Worm (Caenorhabditis elegans) whole organism, L2 larva: ENCODE results near the gene F48G7.5.

Experiments
- alr-1 ChIP-seq: fragments of 150-350 bp; optimal IDR thresholded peaks from 2 replicates; lab custom pipeline; 2014; ENCODE audit warnings: missing biosample characterization, missing genetic modification characterization
- aly-2 ChIP-seq: fragments of 150-350 bp; optimal IDR thresholded peaks from 2 replicates; lab custom pipeline; 2014; ENCODE audit warnings: missing biosample characterization, missing genetic modification characterization
- ama-1 ChIP-seq: fragments of 150-350 bp; optimal IDR thresholded peaks from 2 replicates; lab custom pipeline; 2018; ENCODE audit warnings: inconsistent platforms
- blmp-1 ChIP-seq: sonication (generic microtip); optimal IDR thresholded peaks from 2 replicates; lab custom pipeline; 2017; ENCODE audit warnings: missing genetic modification characterization, mild to moderate bottlenecking, missing compliant biosample characterization, antibody characterized with exemption, moderate library complexity; ENCODE audit not compliant: insufficient read depth
- ceh-16 ChIP-seq: fragments of 150-350 bp; optimal IDR thresholded peaks from 2 replicates; lab custom pipeline; 2014; ENCODE audit warnings: missing biosample characterization, missing genetic modification characterization
- ceh-82 ChIP-seq: fragments of 150-350 bp; optimal IDR thresholded peaks from 2 replicates; lab custom pipeline; 2014; ENCODE audit warnings: missing biosample characterization, missing genetic modification characterization
- elt-1 ChIP-seq: fragments of 150-350 bp; optimal IDR thresholded peaks from 2 replicates; lab custom pipeline; 2014; ENCODE audit warnings: missing biosample characterization, missing genetic modification characterization
- nhr-12 ChIP-seq: fragments of 150-350 bp; optimal IDR thresholded peaks from 2 replicates; lab custom pipeline; 2014; ENCODE audit warnings: missing biosample characterization, missing genetic modification characterization
- peb-1 ChIP-seq: fragments of 150-350 bp; optimal IDR thresholded peaks from 2 replicates; lab custom pipeline; 2014; ENCODE audit warnings: missing biosample characterization, missing genetic modification characterization
- ztf-11 ChIP-seq: sonication (generic microtip); optimal IDR thresholded peaks from 2 replicates; lab custom pipeline; 2017; ENCODE audit warnings: missing biosample characterization, missing genetic modification characterization

- TF ChIP-seq ceh-16 (tag; lab: Kevin White, UChicago) (no peak), ztf-11 (no peak), aly-2 (no peak), elt-1 (tag; lab: Kevin White, UChicago) (no peak), peb-1 (tag; lab: Kevin White, UChicago) (no peak), nhr-12 (no peak), ama-1 (lab: Kevin White, UChicago) (no peak), alr-1 (no peak), ceh-82 (tag; lab: Kevin White, UChicago) (no peak), blmp-1 (tag; lab: Kevin White, UChicago) (no peak)
These were observed 24.1 kb downstream of the F48G7.5 start for ce11 chrV:598626-599025.
